Worm (Caenorhabditis elegans) whole organism, L2 larva: ENCODE measurements around the gene str-185.

Experiments used
- R02D3.7 ChIP-seq: fragments of 150-350 bp; optimal IDR thresholded peaks from 2 replicates; lab custom pipeline; 2014; ENCODE audit warnings: missing biosample characterization, missing genetic modification characterization
- Y55F3AM.14 ChIP-seq: fragments of 200-800 bp; sonication (Bioruptor generic); optimal IDR thresholded peaks from 2 replicates; lab custom pipeline; 2018; ENCODE audit warnings: mild to moderate bottlenecking, missing genetic modification characterization, missing compliant biosample characterization
- ama-1 ChIP-seq: fragments of 150-350 bp; optimal IDR thresholded peaks from 2 replicates; lab custom pipeline; 2018; ENCODE audit warnings: inconsistent platforms
- blmp-1 ChIP-seq: sonication (generic microtip); optimal IDR thresholded peaks from 2 replicates; lab custom pipeline; 2017; ENCODE audit warnings: missing genetic modification characterization, mild to moderate bottlenecking, missing compliant biosample characterization, antibody characterized with exemption, moderate library complexity; ENCODE audit not compliant: insufficient read depth
- ceh-82 ChIP-seq: fragments of 150-350 bp; optimal IDR thresholded peaks from 2 replicates; lab custom pipeline; 2014; ENCODE audit warnings: missing biosample characterization, missing genetic modification characterization
- dmd-4 ChIP-seq: sonication (generic microtip); optimal IDR thresholded peaks from 2 replicates; lab custom pipeline; 2017; ENCODE audit warnings: missing biosample characterization, missing genetic modification characterization
- lin-13 ChIP-seq: fragments of 150-350 bp; optimal IDR thresholded peaks from 2 replicates; lab custom pipeline; 2014; ENCODE audit warnings: missing biosample characterization, missing genetic modification reagents, missing genetic modification characterization
- nhr-12 ChIP-seq: fragments of 150-350 bp; optimal IDR thresholded peaks from 2 replicates; lab custom pipeline; 2014; ENCODE audit warnings: missing biosample characterization, missing genetic modification characterization
- peb-1 ChIP-seq: fragments of 150-350 bp; optimal IDR thresholded peaks from 2 replicates; lab custom pipeline; 2014; ENCODE audit warnings: missing biosample characterization, missing genetic modification characterization
- snpc-4 ChIP-seq: fragments of 150-350 bp; optimal IDR thresholded peaks from 2 replicates; lab custom pipeline; 2014; ENCODE audit warnings: missing biosample characterization, missing genetic modification characterization
- ztf-11 ChIP-seq: sonication (generic microtip); optimal IDR thresholded peaks from 2 replicates; lab custom pipeline; 2017; ENCODE audit warnings: missing biosample characterization, missing genetic modification characterization

ce11 chrIV:4398420-4398819 lies 31.4 kb downstream of the str-185 start:
- TF ChIP-seq Y55F3AM.14 (GFP tag; lab: Kevin White, UChicago): peak; percentile 12
- TF ChIP-seq lin-13 (GFP tag; lab: Kevin White, UChicago): no peak
- no peak for TF ChIP-seq ceh-82
- no peak for TF ChIP-seq snpc-4 (tag; lab: Kevin White, UChicago)
- TF ChIP-seq nhr-12 (tag; lab: Kevin White, UChicago): no peak
- no peak for TF ChIP-seq peb-1
- no peak for TF ChIP-seq R02D3.7 (tag; lab: Kevin White, UChicago)
- TF ChIP-seq ztf-11 (tag; lab: Kevin White, UChicago): no peak
- peak; percentile 38 for TF ChIP-seq blmp-1 (tag; lab: Kevin White, UChicago)
- TF ChIP-seq ama-1: no peak
- no peak for TF ChIP-seq dmd-4 (tag; lab: Kevin White, UChicago)
